Worm (Caenorhabditis elegans) whole organism, late embryonic: ENCODE data around the gene F19B10.4.

Experiments used
- F13H6.1 ChIP-seq: sonication (generic microtip); optimal IDR thresholded peaks from 2 replicates; lab custom pipeline; 2016; ENCODE audit warnings: missing genetic modification characterization, missing compliant biosample characterization
- Y22D7AL.16 ChIP-seq: sonication (generic microtip); optimal IDR thresholded peaks from 2 replicates; lab custom pipeline; 2016; ENCODE audit warnings: missing genetic modification characterization, missing compliant biosample characterization
- ahr-1 ChIP-seq: sonication (generic microtip); optimal IDR thresholded peaks from 2 replicates; lab custom pipeline; 2016; ENCODE audit warnings: missing genetic modification characterization, missing compliant biosample characterization
- ceh-14 ChIP-seq: sonication (generic microtip); optimal IDR thresholded peaks from 2 replicates; lab custom pipeline; 2016; ENCODE audit warnings: missing genotype, missing genetic modification characterization, missing compliant biosample characterization
- ceh-19 ChIP-seq: fragments of 200-800 bp; sonication (Bioruptor generic); optimal IDR thresholded peaks from 2 replicates; lab custom pipeline; 2018; ENCODE audit warnings: mild to moderate bottlenecking, missing genetic modification characterization, missing compliant biosample characterization
- ceh-22 ChIP-seq: sonication (generic microtip); optimal IDR thresholded peaks from 2 replicates; lab custom pipeline; 2017; ENCODE audit warnings: missing biosample characterization, missing genetic modification characterization
- ceh-24 ChIP-seq: sonication (generic microtip); optimal IDR thresholded peaks from 2 replicates; lab custom pipeline; 2016; ENCODE audit warnings: mild to moderate bottlenecking, missing genetic modification characterization, missing compliant biosample characterization
- ceh-30 ChIP-seq: fragments of 150-350 bp; optimal IDR thresholded peaks from 2 replicates; lab custom pipeline; 2014; ENCODE audit warnings: missing biosample characterization, missing genetic modification characterization
- ceh-34 ChIP-seq: sonication (generic microtip); optimal IDR thresholded peaks from 2 replicates; lab custom pipeline; 2016; ENCODE audit warnings: mild to moderate bottlenecking, missing genetic modification characterization, missing compliant biosample characterization
- ceh-6 ChIP-seq: fragments of 200-800 bp; sonication (Bioruptor generic); optimal IDR thresholded peaks from 2 replicates; lab custom pipeline; 2018; ENCODE audit warnings: mild to moderate bottlenecking, missing genetic modification characterization, missing compliant biosample characterization
- ceh-9 ChIP-seq: sonication (generic microtip); optimal IDR thresholded peaks from 2 replicates; lab custom pipeline; 2016; ENCODE audit warnings: mild to moderate bottlenecking, missing genetic modification characterization, inconsistent platforms, missing compliant biosample characterization
- che-1 ChIP-seq: sonication (generic microtip); optimal IDR thresholded peaks from 2 replicates; lab custom pipeline; 2016; ENCODE audit warnings: mild to moderate bottlenecking, missing genetic modification characterization, missing compliant biosample characterization
- elt-4 ChIP-seq: sonication (generic microtip); optimal IDR thresholded peaks from 2 replicates; lab custom pipeline; 2016; ENCODE audit warnings: missing genetic modification characterization, missing compliant biosample characterization
- ets-4 ChIP-seq: sonication (generic microtip); optimal IDR thresholded peaks from 2 replicates; lab custom pipeline; 2016; ENCODE audit warnings: missing genetic modification characterization, missing compliant biosample characterization
- eyg-1 ChIP-seq: sonication (generic microtip); optimal IDR thresholded peaks from 2 replicates; lab custom pipeline; 2016; ENCODE audit warnings: missing genotype, missing genetic modification characterization, missing compliant biosample characterization
- fkh-10 ChIP-seq: fragments of 150-350 bp; optimal IDR thresholded peaks from 2 replicates; lab custom pipeline; 2014; ENCODE audit warnings: missing biosample characterization, missing genetic modification reagents, missing genetic modification characterization
- fkh-6 ChIP-seq: sonication (generic microtip); optimal IDR thresholded peaks from 2 replicates; lab custom pipeline; 2016; ENCODE audit warnings: missing genetic modification characterization, missing compliant biosample characterization
- hlh-6 ChIP-seq: sonication (generic microtip); optimal IDR thresholded peaks from 2 replicates; lab custom pipeline; 2016; ENCODE audit warnings: missing genotype, missing genetic modification characterization, missing compliant biosample characterization
- hlh-8 ChIP-seq: sonication (generic microtip); optimal IDR thresholded peaks from 2 replicates; lab custom pipeline; 2016; ENCODE audit warnings: missing genotype, missing genetic modification characterization, missing compliant biosample characterization
- mec-3 ChIP-seq: sonication (generic microtip); optimal IDR thresholded peaks from 2 replicates; lab custom pipeline; 2016; ENCODE audit warnings: borderline replicate concordance, missing genetic modification characterization, missing compliant biosample characterization
- nhr-11 ChIP-seq: fragments of 150-350 bp; optimal IDR thresholded peaks from 2 replicates; lab custom pipeline; 2014; ENCODE audit warnings: missing biosample characterization, missing genetic modification characterization
- nhr-232 ChIP-seq: sonication (generic microtip); optimal IDR thresholded peaks from 2 replicates; lab custom pipeline; 2016; ENCODE audit warnings: missing genetic modification characterization, missing compliant biosample characterization
- npax-4 ChIP-seq: sonication (generic microtip); optimal IDR thresholded peaks from 2 replicates; lab custom pipeline; 2016; ENCODE audit warnings: missing genetic modification characterization, missing compliant biosample characterization
- odd-2 ChIP-seq: sonication (generic microtip); optimal IDR thresholded peaks from 2 replicates; lab custom pipeline; 2017; ENCODE audit warnings: antibody characterized with exemption, mild to moderate bottlenecking, missing genetic modification characterization, missing compliant biosample characterization
- pag-3 ChIP-seq: sonication (generic microtip); optimal IDR thresholded peaks from 2 replicates; lab custom pipeline; 2016; ENCODE audit warnings: missing compliant biosample characterization, missing genetic modification characterization, borderline replicate concordance
- pat-9 ChIP-seq: fragments of 200-800 bp; sonication (Bioruptor generic); optimal IDR thresholded peaks from 2 replicates; lab custom pipeline; 2018; ENCODE audit warnings: mild to moderate bottlenecking, missing genetic modification characterization, moderate library complexity, missing compliant biosample characterization
- pax-1 ChIP-seq: fragments of 150-350 bp; optimal IDR thresholded peaks from 2 replicates; lab custom pipeline; 2014; ENCODE audit warnings: missing biosample characterization, missing genetic modification characterization
- pha-4 ChIP-seq: fragments of 150-350 bp; optimal IDR thresholded peaks from 2 replicates; lab custom pipeline; 2018; ENCODE audit warnings: missing biosample characterization, missing genetic modification reagents, missing genetic modification characterization
- pqm-1 ChIP-seq: sonication (generic microtip); optimal IDR thresholded peaks from 2 replicates; lab custom pipeline; 2016; ENCODE audit warnings: missing genetic modification characterization, missing compliant biosample characterization
- pros-1 ChIP-seq: fragments of 150-350 bp; optimal IDR thresholded peaks from 2 replicates; lab custom pipeline; 2014; ENCODE audit warnings: missing biosample characterization, missing genetic modification reagents, missing genetic modification characterization
- sdc-2 ChIP-seq: sonication (generic microtip); optimal IDR thresholded peaks from 2 replicates; lab custom pipeline; 2016; ENCODE audit warnings: missing genotype, missing genetic modification characterization, missing compliant biosample characterization
- sox-2 ChIP-seq: fragments of 200-800 bp; sonication (Bioruptor generic); IDR thresholded peaks from 2 replicates; pipeline ENCODE4 v1.3.6; 2022; ENCODE audit warnings: missing genetic modification reagents, missing genetic modification characterization, missing compliant biosample characterization
- tbx-2 ChIP-seq: sonication (generic microtip); optimal IDR thresholded peaks from 2 replicates; lab custom pipeline; 2016; ENCODE audit warnings: missing genetic modification characterization, missing compliant biosample characterization
- tbx-7 ChIP-seq: sonication (generic microtip); optimal IDR thresholded peaks from 2 replicates; lab custom pipeline; 2016; ENCODE audit warnings: missing genotype, missing genetic modification characterization, missing compliant biosample characterization
- ttx-3 ChIP-seq: sonication (generic microtip); optimal IDR thresholded peaks from 2 replicates; lab custom pipeline; 2016; ENCODE audit warnings: missing genetic modification reagents, missing genetic modification characterization, missing compliant biosample characterization
- unc-55 ChIP-seq: sonication (generic microtip); optimal IDR thresholded peaks from 2 replicates; lab custom pipeline; 2017; ENCODE audit warnings: missing biosample characterization, missing genetic modification reagents, missing genetic modification characterization
- unc-86 ChIP-seq: sonication (generic microtip); optimal IDR thresholded peaks from 2 replicates; lab custom pipeline; 2016; ENCODE audit warnings: missing genetic modification characterization, missing compliant biosample characterization
- zip-5 ChIP-seq: sonication (generic microtip); optimal IDR thresholded peaks from 2 replicates; lab custom pipeline; 2016; ENCODE audit warnings: missing genetic modification characterization, missing compliant biosample characterization
- ztf-16 ChIP-seq: sonication (generic microtip); optimal IDR thresholded peaks from 2 replicates; lab custom pipeline; 2017; ENCODE audit warnings: missing genetic modification characterization, missing compliant biosample characterization

Gene F19B10.4

ce11 chrII:3673493-3673892, 13.6 kb downstream of the F19B10.4 start, which contains the start of gene sea-1:
sea-1 (minus strand) TSS chrII:3673593.
- TF ChIP-seq pqm-1 (tag; lab: Kevin White, UChicago) (no peak), ztf-16 (tag; lab: Kevin White, UChicago) (no peak), pha-4 (tag; lab: Kevin White, UChicago) (no peak), mec-3 (tag; lab: Kevin White, UChicago) (no peak), eyg-1 (tag; lab: Kevin White, UChicago) (no peak), unc-86 (tag; lab: Kevin White, UChicago) (no peak), che-1 (tag; lab: Kevin White, UChicago) (no peak), sox-2 (no peak), ceh-22 (tag; lab: Kevin White, UChicago) (no peak), Y22D7AL.16 (tag; lab: Kevin White, UChicago) (no peak), elt-4 (tag; lab: Kevin White, UChicago) (no peak), ets-4 (tag; lab: Kevin White, UChicago) (no peak), ahr-1 (tag; lab: Kevin White, UChicago) (no peak)

- TF ChIP-seq odd-2 (no peak), nhr-232 (no peak), fkh-6 (tag; lab: Kevin White, UChicago) (no peak), pat-9 (no peak)
- TF ChIP-seq, all 69 proteins: peak for 0
These were observed 15.3 kb downstream of the F19B10.4 start, which contains the start of gene F19B10.2 for ce11 chrII:3675176-3675575. F19B10.2 (plus strand) TSS chrII:3675476.

DNA sequence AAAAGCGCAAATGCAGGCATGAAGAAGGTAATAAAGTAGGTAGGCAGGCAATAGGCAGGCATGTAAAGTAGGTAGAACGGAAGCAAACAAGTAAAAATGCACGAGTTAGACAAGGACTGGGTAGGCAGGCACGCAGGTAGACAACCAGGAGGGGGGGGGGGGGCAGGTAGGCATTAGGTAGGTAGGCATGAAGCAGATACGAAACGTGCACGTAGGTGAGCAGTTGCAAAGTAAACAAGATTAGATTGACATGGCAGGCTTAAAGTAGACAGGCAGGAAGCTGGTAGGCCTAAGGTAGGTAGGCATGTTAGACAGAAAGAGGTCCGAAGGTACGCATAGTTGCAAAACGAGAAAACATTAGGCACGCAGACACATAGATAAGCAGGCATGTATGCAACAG, 19.1 kb downstream of the F19B10.4 start:
- TF ChIP-seq pag-3 (no peak), ceh-30 (tag; lab: Kevin White, UChicago) (no peak), pat-9 (no peak), fkh-10 (no peak), ceh-22 (tag; lab: Kevin White, UChicago) (no peak), F13H6.1 (no peak), sox-2 (no peak), ceh-19 (GFP tag; lab: Kevin White, UChicago) (no peak), ceh-14 (tag; lab: Kevin White, UChicago) (no peak), unc-55 (no peak), npax-4 (tag; lab: Kevin White, UChicago) (no peak), ceh-24 (tag; lab: Kevin White, UChicago) (no peak), tbx-2 (tag; lab: Kevin White, UChicago) (no peak), ztf-16 (tag; lab: Kevin White, UChicago) (no peak), sdc-2 (tag; lab: Kevin White, UChicago) (no peak), ceh-9 (tag; lab: Kevin White, UChicago) (no peak), pax-1 (tag; lab: Kevin White, UChicago) (no peak), nhr-232 (no peak), ceh-34 (tag; lab: Kevin White, UChicago) (no peak), ceh-6 (GFP tag; lab: Kevin White, UChicago) (no peak)

DNA sequence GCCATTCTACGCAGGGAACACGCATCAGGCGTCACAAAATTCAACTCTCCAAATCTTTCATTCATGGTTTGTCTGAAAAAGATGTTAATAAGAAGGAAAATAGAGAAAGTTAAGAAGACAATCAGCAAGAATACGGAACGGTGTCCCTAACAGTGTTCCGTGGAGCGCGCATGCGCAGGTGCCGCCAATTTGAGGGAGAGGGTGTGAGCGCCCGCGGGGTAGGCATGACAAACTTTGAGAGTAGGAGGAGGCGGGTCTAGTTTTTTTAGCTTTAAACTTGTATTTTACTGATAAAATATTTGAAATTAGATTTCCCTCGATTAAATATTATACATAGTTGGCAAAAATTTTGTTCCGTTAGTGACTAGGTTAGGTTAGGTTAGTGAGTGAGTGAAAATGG, 20.5 kb downstream of the F19B10.4 start:
- TF ChIP-seq tbx-7 (no peak), pros-1 (tag; lab: Kevin White, UChicago) (no peak), ceh-19 (GFP tag; lab: Kevin White, UChicago) (no peak), eyg-1 (tag; lab: Kevin White, UChicago) (no peak), ceh-34 (tag; lab: Kevin White, UChicago) (no peak), ceh-24 (tag; lab: Kevin White, UChicago) (no peak), ttx-3 (tag; lab: Kevin White, UChicago) (no peak), ahr-1 (tag; lab: Kevin White, UChicago) (no peak), pqm-1 (tag; lab: Kevin White, UChicago) (no peak), sdc-2 (tag; lab: Kevin White, UChicago) (no peak), zip-5 (tag; lab: Kevin White, UChicago) (no peak), elt-4 (tag; lab: Kevin White, UChicago) (no peak), ceh-30 (tag; lab: Kevin White, UChicago) (no peak), hlh-8 (tag; lab: Kevin White, UChicago) (no peak), hlh-6 (tag; lab: Kevin White, UChicago) (no peak), nhr-11 (tag; lab: Kevin White, UChicago) (no peak)
